Fruit fly (Drosophila melanogaster) whole organism, wandering third instar larva: ENCODE results near the gene CAH6.

Experiments
- Abd-B ChIP-seq: fragments of >200 bp; optimal IDR thresholded peaks from 2 replicates; lab custom pipeline; 2017; ENCODE audit warnings: missing biosample characterization, missing genetic modification characterization
- CG32264 ChIP-seq: fragments of 200-800 bp; sonication (Bioruptor generic); optimal IDR thresholded peaks from 2 replicates; lab custom pipeline; 2016; ENCODE audit warnings: missing biosample characterization, missing genetic modification characterization
- CG9705 ChIP-seq: fragments of 200-800 bp; sonication (Bioruptor generic); optimal IDR thresholded peaks from 2 replicates; lab custom pipeline; 2018; ENCODE audit warnings: missing biosample characterization, mild to moderate bottlenecking, missing genetic modification characterization
- CrebA ChIP-seq: fragments of 200-800 bp; sonication (Bioruptor generic); optimal IDR thresholded peaks from 2 replicates; lab custom pipeline; 2016; ENCODE audit warnings: missing biosample characterization, mild to moderate bottlenecking, missing genetic modification characterization, borderline replicate concordance
- Dfd ChIP-seq: fragments of >200 bp; optimal IDR thresholded peaks from 2 replicates; lab custom pipeline; 2017; ENCODE audit warnings: missing biosample characterization, missing genetic modification characterization
- GATAd ChIP-seq: sonication (Bioruptor generic); optimal IDR thresholded peaks from 2 replicates; lab custom pipeline; 2016; ENCODE audit warnings: missing biosample characterization, missing genetic modification characterization
- Hnf4 ChIP-seq: fragments of 200-800 bp; sonication (Bioruptor generic); optimal IDR thresholded peaks from 2 replicates; lab custom pipeline; 2016; ENCODE audit warnings: missing biosample characterization, mild to moderate bottlenecking, missing genetic modification characterization
- Hr78 ChIP-seq: fragments of >200 bp; optimal IDR thresholded peaks from 2 replicates; lab custom pipeline; 2017; ENCODE audit warnings: missing biosample characterization, missing genetic modification characterization
- Hr83 ChIP-seq: fragments of 200-300 bp; sonication (Bioruptor generic); optimal IDR thresholded peaks from 2 replicates; lab custom pipeline; 2016; ENCODE audit warnings: missing biosample characterization, mild to moderate bottlenecking, missing genetic modification characterization, moderate library complexity; ENCODE audit not compliant: poor library complexity, severe bottlenecking
- Jra ChIP-seq: sonication (Bioruptor generic); optimal IDR thresholded peaks from 2 replicates; lab custom pipeline; 2016; ENCODE audit warnings: missing biosample characterization, missing genetic modification characterization
- Mio ChIP-seq: sonication (Bioruptor generic); optimal IDR thresholded peaks from 2 replicates; lab custom pipeline; 2016; ENCODE audit warnings: missing biosample characterization, missing genetic modification characterization
- Myc ChIP-seq: fragments of >200 bp; optimal IDR thresholded peaks from 2 replicates; lab custom pipeline; 2017
- N ChIP-seq: fragments of >200 bp; optimal IDR thresholded peaks from 2 replicates; lab custom pipeline; 2018; ENCODE audit warnings: missing biosample characterization, missing external identifiers, missing genetic modification characterization
- Vsx2 ChIP-seq: fragments of 200-300, 225-300 bp; sonication (Bioruptor generic); optimal IDR thresholded peaks from 2 replicates; lab custom pipeline; 2018; ENCODE audit warnings: missing biosample characterization, missing genetic modification characterization; ENCODE audit not compliant: partially characterized antibody
- br ChIP-seq: fragments of 200-800 bp; sonication (Bioruptor generic); optimal IDR thresholded peaks from 2 replicates; lab custom pipeline; 2016; ENCODE audit warnings: missing biosample characterization, missing genetic modification characterization
- brk ChIP-seq: fragments of 200-800 bp; sonication (Bioruptor generic); optimal IDR thresholded peaks from 2 replicates; lab custom pipeline; 2016; ENCODE audit warnings: missing biosample characterization, mild to moderate bottlenecking, missing genetic modification characterization
- dl ChIP-seq, 2 experiments: fragments of 175-275, 200-275 bp in 1 of 2; fragments of 200-275 bp in 1 of 2; sonication (Bioruptor generic); optimal IDR thresholded peaks; lab custom pipeline; 2018; ENCODE audit warnings: mild to moderate bottlenecking in 2 of 2, missing biosample characterization in 2 of 2, missing genetic modification characterization in 2 of 2, moderate library complexity in 2 of 2; ENCODE audit not compliant: partially characterized antibody in 2 of 2, insufficient read depth in 1 of 2
- dmrt93B ChIP-seq: fragments of 200-800 bp; sonication (Bioruptor generic); optimal IDR thresholded peaks from 2 replicates; lab custom pipeline; 2018; ENCODE audit warnings: missing biosample characterization, mild to moderate bottlenecking, missing genetic modification characterization
- dsf ChIP-seq: sonication (Bioruptor generic); optimal IDR thresholded peaks from 2 replicates; lab custom pipeline; 2016; ENCODE audit warnings: missing biosample characterization, missing genetic modification characterization, borderline replicate concordance
- fru ChIP-seq: fragments of 200-800 bp; sonication (Bioruptor generic); optimal IDR thresholded peaks from 3 replicates; lab custom pipeline; 2016; ENCODE audit warnings: missing biosample characterization, mild to moderate bottlenecking, missing genetic modification characterization
- h ChIP-seq: fragments of 200-800 bp; sonication (Bioruptor generic); optimal IDR thresholded peaks from 3 replicates; lab custom pipeline; 2016; ENCODE audit warnings: missing biosample characterization, mild to moderate bottlenecking, missing genetic modification characterization
- jim ChIP-seq: fragments of 175-275, 200-325 bp; sonication (Bioruptor generic); optimal IDR thresholded peaks from 2 replicates; lab custom pipeline; 2016; ENCODE audit warnings: missing biosample characterization, mild to moderate bottlenecking, missing genetic modification characterization
- pan ChIP-seq: fragments of >200 bp; optimal IDR thresholded peaks from 2 replicates; lab custom pipeline; 2017
- psq ChIP-seq: fragments of 200-800 bp; sonication (Bioruptor generic); optimal IDR thresholded peaks from 3 replicates; lab custom pipeline; 2017; ENCODE audit warnings: missing biosample characterization, mild to moderate bottlenecking, missing genetic modification characterization, moderate library complexity
- rgr ChIP-seq: fragments of 200-800 bp; sonication (Bioruptor generic); optimal IDR thresholded peaks from 3 replicates; lab custom pipeline; 2016; ENCODE audit warnings: missing biosample characterization, mild to moderate bottlenecking, missing genetic modification characterization
- sage ChIP-seq: fragments of 200-800 bp; sonication (Bioruptor generic); optimal IDR thresholded peaks from 2 replicates; lab custom pipeline; 2016; ENCODE audit warnings: missing biosample characterization, mild to moderate bottlenecking, missing genetic modification characterization
- sv ChIP-seq: fragments of 200-800 bp; sonication (Bioruptor generic); optimal IDR thresholded peaks from 3 replicates; lab custom pipeline; 2016; ENCODE audit warnings: missing biosample characterization, missing genetic modification characterization
- tai ChIP-seq: sonication (Bioruptor generic); optimal IDR thresholded peaks from 2 replicates; lab custom pipeline; 2016; ENCODE audit warnings: missing biosample characterization, missing genetic modification characterization
- usp ChIP-seq: fragments of >200 bp; optimal IDR thresholded peaks from 2 replicates; lab custom pipeline; 2017; ENCODE audit warnings: missing biosample characterization, missing genetic modification characterization
- woc ChIP-seq: sonication (Bioruptor generic); optimal IDR thresholded peaks from 2 replicates; lab custom pipeline; 2016; ENCODE audit warnings: missing biosample characterization, mild to moderate bottlenecking, missing genetic modification characterization

Gene CAH6

dm6 chr3R:31231134-31231533 lies 26.3 kb upstream of the CAH6 start:
- TF ChIP-seq Myc (lab: Kevin White, UChicago) (peak; percentile 63), rgr (no peak), psq (GFP tag; lab: Kevin White, UChicago) (no peak)

DNA sequence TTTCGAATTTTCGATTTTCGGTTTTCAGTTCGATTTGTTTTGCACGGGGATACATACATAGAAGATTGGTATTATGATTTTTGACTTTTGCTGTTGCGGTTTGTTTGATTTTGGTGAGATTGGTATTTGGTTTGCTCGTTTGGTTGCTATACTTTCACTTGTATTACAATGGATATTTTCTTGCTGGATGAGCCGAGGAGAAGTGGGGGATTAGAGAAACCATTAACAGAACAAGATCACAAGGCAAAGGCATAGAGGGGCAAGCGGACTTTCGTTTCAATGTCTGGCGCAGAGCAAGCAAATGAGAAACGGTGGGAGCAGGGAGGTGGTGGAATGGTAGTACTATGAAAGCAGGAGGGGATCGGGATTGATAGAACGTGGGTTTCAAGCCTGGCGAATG lies 25.2 kb upstream of the CAH6 start, which contains the start of gene CG15563:
TSS of gene CG15563 (minus strand) at position 101 of the 400 bp plus-strand sequence.
- TF ChIP-seq Vsx2 (GFP tag; lab: Kevin White, UChicago), result no peak
- no peak for TF ChIP-seq jim (GFP tag; lab: Kevin White, UChicago)

dm6 chr3R:31235262-31235661 lies 22.1 kb upstream of the CAH6 start, which contains the start of gene CG15564:
CG15564 (minus strand) TSS chr3R:31235362.
- TF ChIP-seq CG9705 (GFP tag; lab: Kevin White, UChicago) (no peak), fru (no peak), sage (GFP tag; lab: Kevin White, UChicago) (no peak), br (no peak), Hr83 (GFP tag; lab: Kevin White, UChicago) (no peak), Abd-B (GFP tag; lab: Kevin White, UChicago) (no peak), h (no peak), dmrt93B (GFP tag; lab: Kevin White, UChicago) (no peak), Dfd (GFP tag; lab: Kevin White, UChicago) (no peak), woc (no peak), tai (GFP tag; lab: Kevin White, UChicago) (no peak), dl (GFP tag; optimal IDR thresholded peaks at IDR 0.05; lab: Kevin White, UChicago; ENCODE audit: insufficient read depth in 1 of 2, partially characterized antibody in 2 of 2) (no peak), brk (GFP tag; lab: Kevin White, UChicago) (no peak), rgr (no peak)
- TF ChIP-seq, all 38 proteins: peak for 0

- TF ChIP-seq N (GFP tag; lab: Kevin White, UChicago) (no peak), Jra (no peak), Mio (GFP tag; lab: Kevin White, UChicago) (no peak), Hnf4 (no peak)
Measured at dm6 chr3R:31240023-31240422, 17.4 kb upstream of the CAH6 start.

DNA sequence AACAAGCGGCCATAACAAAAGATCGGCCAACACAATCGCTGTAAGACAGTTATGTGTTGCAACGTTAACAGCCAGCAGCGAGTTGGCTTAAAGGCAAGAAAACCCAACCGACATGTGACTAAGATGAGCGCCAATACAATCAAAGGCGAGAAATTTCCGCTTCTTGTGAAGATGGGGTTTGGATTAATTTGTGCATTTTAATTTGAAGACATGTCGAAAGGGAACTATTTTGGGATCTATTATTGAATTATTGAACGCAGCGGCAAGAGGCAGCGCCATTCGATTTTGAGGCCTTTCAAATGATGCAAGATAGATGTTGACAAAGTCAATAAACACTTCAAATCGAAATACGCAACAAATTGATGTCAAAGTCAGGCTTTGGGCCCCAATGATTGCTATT lies 16.3 kb upstream of the CAH6 start:
- TF ChIP-seq Hr78 (GFP tag; lab: Kevin White, UChicago) (no peak), Hnf4 (no peak), dsf (GFP tag; lab: Kevin White, UChicago) (no peak), GATAd (GFP tag; lab: Kevin White, UChicago) (no peak), br (no peak), sage (GFP tag; lab: Kevin White, UChicago) (no peak), CG9705 (GFP tag; lab: Kevin White, UChicago) (no peak), sv (GFP tag; lab: Kevin White, UChicago) (no peak), pan (lab: Kevin White, UChicago) (no peak), Jra (no peak), Myc (lab: Kevin White, UChicago) (no peak), usp (GFP tag; lab: Kevin White, UChicago) (no peak), Mio (GFP tag; lab: Kevin White, UChicago) (no peak), CrebA (GFP tag; lab: Kevin White, UChicago) (no peak), fru (no peak)
- TF ChIP-seq, all 38 proteins: peak for 0

dm6 chr3R:31243079-31243668 lies 14.2 kb upstream of the CAH6 start:
- no peak for TF ChIP-seq Myc (lab: Kevin White, UChicago)

DNA sequence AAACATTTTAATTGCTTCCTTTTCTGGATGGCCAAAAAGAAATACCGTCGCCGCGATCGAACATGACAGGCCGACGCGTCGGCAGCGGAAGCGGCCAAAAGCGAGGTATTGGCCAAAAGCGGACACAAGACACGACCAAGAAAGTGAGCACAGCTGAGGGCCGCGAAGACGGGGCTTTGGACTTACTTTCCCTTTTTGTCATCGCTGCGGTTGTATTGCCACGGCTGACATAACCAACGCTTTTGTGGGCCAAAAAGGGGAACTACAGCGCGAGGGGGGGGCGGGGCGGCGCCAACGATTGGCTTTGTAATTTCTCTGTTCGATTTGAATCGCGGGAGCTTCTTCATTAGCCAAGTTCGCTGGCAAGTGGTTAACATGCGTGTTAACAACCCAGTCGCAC lies 11.6 kb upstream of the CAH6 start:
- no peak for TF ChIP-seq Hr78 (GFP tag; lab: Kevin White, UChicago)
- no peak for TF ChIP-seq Abd-B (GFP tag; lab: Kevin White, UChicago)
- no peak for TF ChIP-seq Hnf4
- no peak for TF ChIP-seq woc
- no peak for TF ChIP-seq CG32264
- no peak for TF ChIP-seq Mio (GFP tag; lab: Kevin White, UChicago)
- TF ChIP-seq CG9705 (GFP tag; lab: Kevin White, UChicago), result no peak
- no peak for TF ChIP-seq pan (lab: Kevin White, UChicago)
- no peak for TF ChIP-seq dmrt93B (GFP tag; lab: Kevin White, UChicago)
- TF ChIP-seq h, result no peak
- TF ChIP-seq Dfd (GFP tag; lab: Kevin White, UChicago), result no peak
- TF ChIP-seq psq (GFP tag; lab: Kevin White, UChicago), result no peak
- no peak for TF ChIP-seq Hr83 (GFP tag; lab: Kevin White, UChicago)
- TF ChIP-seq GATAd (GFP tag; lab: Kevin White, UChicago), result no peak
- no peak for TF ChIP-seq Jra
